Fruit fly (Drosophila melanogaster) ovary, adult (tissue): Measurements from ENCODE around the gene CG12680.

Experiments
- CG17801 ChIP-seq: fragments of 200-800 bp; optimal IDR thresholded peaks from 2 replicates; lab custom pipeline; 2019; ENCODE audit warnings: missing biosample characterization, mild to moderate bottlenecking, missing genetic modification characterization, moderate library complexity; ENCODE audit not compliant: partially characterized antibody

Gene CG12680

dm6 chrX:5025283-5025682 lies 28.0 kb downstream of the CG12680 start:
- no peak for TF ChIP-seq CG17801 (GFP tag; lab: Kevin White, UChicago)

- TF ChIP-seq CG17801 (GFP tag; lab: Kevin White, UChicago): no peak
These were observed 28.9 kb downstream of the CG12680 start for dm6 chrX:5026024-5026623.

- no peak for TF ChIP-seq CG17801 (GFP tag; lab: Kevin White, UChicago)
These were observed 29.4 kb downstream of the CG12680 start for dm6 chrX:5026680-5027079.

- no peak for TF ChIP-seq CG17801 (GFP tag; lab: Kevin White, UChicago)
These were observed 30.1 kb downstream of the CG12680 start for dm6 chrX:5027322-5027721.

- no peak for TF ChIP-seq CG17801 (GFP tag; lab: Kevin White, UChicago)
These were observed 32.9 kb downstream of the CG12680 start for dm6 chrX:5030110-5030663.

dm6 chrX:5031297-5031696 lies 34.1 kb downstream of the CG12680 start:
- TF ChIP-seq CG17801 (GFP tag; lab: Kevin White, UChicago): no peak

dm6 chrX:5038411-5038810 lies 41.2 kb downstream of the CG12680 start:
- TF ChIP-seq CG17801 (GFP tag; lab: Kevin White, UChicago): no peak

dm6 chrX:5040098-5040497 lies 42.9 kb downstream of the CG12680 start:
- TF ChIP-seq CG17801 (GFP tag; lab: Kevin White, UChicago): no peak

- no peak for TF ChIP-seq CG17801 (GFP tag; lab: Kevin White, UChicago)
These were observed 44.5 kb downstream of the CG12680 start for dm6 chrX:5041525-5042454.

- TF ChIP-seq CG17801 (GFP tag; lab: Kevin White, UChicago): no peak
These were observed 47.3 kb downstream of the CG12680 start for dm6 chrX:5044433-5045110.

dm6 chrX:5045158-5045557 lies 47.9 kb downstream of the CG12680 start:
- no peak for TF ChIP-seq CG17801 (GFP tag; lab: Kevin White, UChicago)

- no peak for TF ChIP-seq CG17801 (GFP tag; lab: Kevin White, UChicago)
These were observed 49.1 kb downstream of the CG12680 start for dm6 chrX:5046256-5046894.

- TF ChIP-seq CG17801 (GFP tag; lab: Kevin White, UChicago): no peak
These were observed 49.7 kb downstream of the CG12680 start for dm6 chrX:5046895-5047306.
